Worm (Caenorhabditis elegans) whole organism, young adult: Measurements from ENCODE around the gene str-255.

Experiments
- ama-1 ChIP-seq, 3 experiments: fragments of 150-350 bp in 1 of 3; sonication (generic microtip) in 2 of 3; optimal IDR thresholded peaks; 2 replicates each; lab custom pipeline; 2014 to 2018; ENCODE audit warnings: missing biosample characterization in 2 of 3, missing genetic modification characterization in 2 of 3, missing genetic modification reagents in 2 of 3
- dpl-1 ChIP-seq: fragments of 150-350 bp; optimal IDR thresholded peaks from 2 replicates; lab custom pipeline; 2014; ENCODE audit warnings: missing biosample characterization, missing genetic modification reagents, missing genetic modification characterization
- hsf-1 ChIP-seq: fragments of 200-800 bp; sonication (Bioruptor generic); IDR thresholded peaks from 2 replicates; pipeline ENCODE4 v1.3.6; 2022; ENCODE audit warnings: missing genetic modification reagents, missing genetic modification characterization, missing compliant biosample characterization
- let-607 ChIP-seq, 2 experiments: fragments of 200-800 bp in 1 of 2; sonication (Bioruptor generic) in 1 of 2; sonication (generic microtip) in 1 of 2; optimal IDR thresholded peaks; 2 replicates each; lab custom pipeline; 2016 to 2018; ENCODE audit warnings: mild to moderate bottlenecking in 2 of 2, missing compliant biosample characterization in 2 of 2, missing genetic modification characterization in 2 of 2, moderate library complexity in 2 of 2, missing genotype in 1 of 2
- lin-40 ChIP-seq: sonication (generic microtip); optimal IDR thresholded peaks from 2 replicates; lab custom pipeline; 2016; ENCODE audit warnings: missing genetic modification characterization, mild to moderate bottlenecking, missing compliant biosample characterization, missing genotype, missing genetic modification reagents
- lir-1 ChIP-seq: fragments of 200-800 bp; sonication (Bioruptor generic); conservative IDR thresholded peaks from 2 replicates; pipeline ENCODE4 v1.3.6; 2022; ENCODE audit warnings: missing genetic modification reagents, missing genetic modification characterization, missing compliant biosample characterization
- sptf-2 ChIP-seq: fragments of 200-800 bp; sonication (Bioruptor generic); optimal IDR thresholded peaks from 2 replicates; lab custom pipeline; 2018; ENCODE audit warnings: mild to moderate bottlenecking, missing genetic modification characterization, missing compliant biosample characterization

DNA sequence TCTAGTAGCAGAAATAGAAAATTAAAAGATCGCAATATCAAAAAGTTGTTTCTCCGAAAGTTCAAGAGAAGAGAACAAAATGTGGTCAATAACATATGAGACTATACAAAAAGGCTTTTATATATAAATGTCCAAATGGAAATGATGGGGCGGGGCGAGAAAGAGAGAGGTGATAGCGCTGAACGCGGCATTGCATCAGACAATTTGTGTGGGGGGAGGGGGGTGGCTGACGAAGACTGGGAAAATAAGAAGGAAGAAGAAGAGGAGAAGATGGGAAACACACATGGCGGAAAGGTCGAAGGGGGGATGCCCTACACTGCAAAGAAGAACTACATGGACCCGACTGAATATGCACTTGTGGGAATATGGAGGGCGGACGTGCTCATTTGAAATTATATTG is 28.3 kb downstream of the str-255 start:
- TF ChIP-seq lin-40, result no peak
- TF ChIP-seq dpl-1 (GFP tag; lab: Kevin White, UChicago), result no peak
- TF ChIP-seq hsf-1 (GFP tag; lab: Robert Waterston, UW), result no peak
- no peak for TF ChIP-seq let-607 (tag; optimal IDR thresholded peaks at IDR 0.05; lab: Kevin White, UChicago)
- TF ChIP-seq sptf-2, result no peak
- TF ChIP-seq ama-1 (optimal IDR thresholded peaks at IDR 0.05; lab: Kevin White, UChicago), result no peak
- TF ChIP-seq ama-1 (GFP tag; optimal IDR thresholded peaks at IDR 0.05; lab: Kevin White, UChicago), result no peak
- no peak for TF ChIP-seq lir-1 (GFP tag; lab: Robert Waterston, UW)
